Fruit fly (Drosophila melanogaster) whole organism, embryonic: Measurements from ENCODE around the gene TfIIFbeta.

Source experiments
- CG1024 ChIP-seq: fragments of 200-800 bp; sonication (Bioruptor generic); IDR thresholded peaks from 2 replicates; pipeline ENCODE4 v1.3.6; 2022; ENCODE audit warnings: missing biosample characterization, missing genetic modification characterization
- CG10959 ChIP-seq: fragments of 200-800 bp; sonication (Bioruptor generic); IDR thresholded peaks from 2 replicates; pipeline ENCODE4 v1.3.6; 2022; ENCODE audit warnings: missing biosample characterization, missing genetic modification characterization
- CG11456 ChIP-seq: fragments of 200-800 bp; sonication (Bioruptor generic); IDR thresholded peaks from 3 replicates; pipeline ENCODE4 v1.3.6; 2022; ENCODE audit warnings: missing biosample characterization, missing genetic modification characterization
- CG11723 ChIP-seq: fragments of 200-800 bp; sonication (Bioruptor generic); optimal IDR thresholded peaks from 2 replicates; lab custom pipeline; 2017; ENCODE audit warnings: missing biosample characterization, mild to moderate bottlenecking, missing genetic modification characterization
- CG16863 ChIP-seq: fragments of 200-800 bp; sonication (Bioruptor generic); optimal IDR thresholded peaks from 3 replicates; lab custom pipeline; 2016; ENCODE audit warnings: missing biosample characterization, missing genetic modification characterization
- CG17328 ChIP-seq: fragments of 200-800 bp; sonication (Bioruptor generic); IDR thresholded peaks from 2 replicates; pipeline ENCODE4 v1.3.6; 2022; ENCODE audit warnings: missing biosample characterization, missing genetic modification characterization
- CG18764 ChIP-seq: fragments of 200-800 bp; sonication (Bioruptor generic); optimal IDR thresholded peaks from 3 replicates; lab custom pipeline; 2016; ENCODE audit warnings: missing biosample characterization, missing genetic modification characterization
- CG2129 ChIP-seq: fragments of 200-800 bp; sonication (Bioruptor generic); IDR thresholded peaks from 2 replicates; pipeline ENCODE4 v1.3.6; 2022; ENCODE audit warnings: missing biosample characterization, missing genetic modification characterization; ENCODE audit not compliant: partially characterized antibody
- CG2202 ChIP-seq: fragments of 200-800 bp; sonication (Bioruptor generic); optimal IDR thresholded peaks from 2 replicates; lab custom pipeline; 2018; ENCODE audit warnings: missing biosample characterization, mild to moderate bottlenecking, missing genetic modification characterization
- CG30403 ChIP-seq: fragments of 200-800 bp; sonication (Bioruptor generic); optimal IDR thresholded peaks from 3 replicates; lab custom pipeline; 2016; ENCODE audit warnings: missing biosample characterization, missing genetic modification characterization
- CG3407 ChIP-seq: fragments of 200-800 bp; sonication (Bioruptor generic); optimal IDR thresholded peaks from 2 replicates; lab custom pipeline; 2018; ENCODE audit warnings: missing biosample characterization, mild to moderate bottlenecking, missing genetic modification characterization
- CG3995 ChIP-seq: fragments of 200-800 bp; sonication (Bioruptor generic); optimal IDR thresholded peaks from 3 replicates; lab custom pipeline; 2016; ENCODE audit warnings: missing biosample characterization, missing genetic modification characterization
- CG4328 ChIP-seq: fragments of 200-800 bp; sonication (Bioruptor generic); optimal IDR thresholded peaks from 3 replicates; lab custom pipeline; 2017; ENCODE audit warnings: missing biosample characterization, missing genetic modification reagents, missing genetic modification characterization
- CG5953 ChIP-seq: fragments of 200-800 bp; sonication (Bioruptor generic); IDR thresholded peaks from 2 replicates; pipeline ENCODE4 v1.3.6; 2022; ENCODE audit warnings: missing biosample characterization, missing genetic modification characterization
- CG7786 ChIP-seq: fragments of 200-800 bp; sonication (Bioruptor generic); optimal IDR thresholded peaks from 2 replicates; lab custom pipeline; 2016; ENCODE audit warnings: missing biosample characterization, missing genetic modification characterization
- CG8281 ChIP-seq: fragments of 200-800 bp; sonication (Bioruptor generic); optimal IDR thresholded peaks from 2 replicates; lab custom pipeline; 2018; ENCODE audit warnings: missing biosample characterization, mild to moderate bottlenecking, missing genetic modification characterization, moderate library complexity
- CkIIα-i1 ChIP-seq: fragments of 200-800 bp; sonication (Bioruptor generic); IDR thresholded peaks from 2 replicates; pipeline ENCODE4 v1.3.6; 2022; ENCODE audit warnings: missing biosample characterization, missing genetic modification characterization
- Dll ChIP-seq: fragments of 200-800 bp; sonication (Bioruptor generic); IDR thresholded peaks from 4 replicates; pipeline ENCODE4 v1.3.6; 2022; ENCODE audit warnings: missing biosample characterization, missing genetic modification characterization; ENCODE audit not compliant: partially characterized antibody
- Doc3 ChIP-seq: fragments of 200-800 bp; sonication (Bioruptor generic); IDR thresholded peaks from 3 replicates; pipeline ENCODE4 v1.3.6; 2022; ENCODE audit warnings: missing biosample characterization, missing genetic modification characterization; ENCODE audit not compliant: partially characterized antibody
- Drgx ChIP-seq: fragments of 200-800 bp; sonication (Bioruptor generic); IDR thresholded peaks from 2 replicates; pipeline ENCODE4 v1.3.6; 2022; ENCODE audit warnings: missing biosample characterization, missing genetic modification characterization
- E2f2 ChIP-seq: fragments of 200-800 bp; sonication (Bioruptor generic); IDR thresholded peaks from 2 replicates; pipeline ENCODE4 v1.3.6; 2022; ENCODE audit warnings: missing biosample characterization, missing genetic modification characterization
- Ets97D ChIP-seq: fragments of 200-800 bp; sonication (Bioruptor generic); optimal IDR thresholded peaks from 3 replicates; lab custom pipeline; 2016; ENCODE audit warnings: missing biosample characterization, missing genetic modification characterization
- H2.0 ChIP-seq: fragments of 200-800 bp; sonication (Bioruptor generic); IDR thresholded peaks from 2 replicates; pipeline ENCODE4 v1.3.6; 2022; ENCODE audit warnings: missing biosample characterization, missing genetic modification characterization
- Jarid2 ChIP-seq: fragments of 200-800 bp; sonication (Bioruptor generic); optimal IDR thresholded peaks from 3 replicates; lab custom pipeline; 2017; ENCODE audit warnings: mild to moderate bottlenecking, missing biosample characterization, missing genetic modification reagents, missing genetic modification characterization
- Kr ChIP-seq: fragments of 200-800 bp; sonication (Bioruptor generic); optimal IDR thresholded peaks from 2 replicates; lab custom pipeline; 2017; ENCODE audit warnings: missing biosample characterization, mild to moderate bottlenecking, missing genetic modification characterization
- NK7.1 ChIP-seq: fragments of 200-800 bp; sonication (Bioruptor generic); optimal IDR thresholded peaks from 3 replicates; lab custom pipeline; 2016; ENCODE audit warnings: missing biosample characterization, missing genetic modification characterization
- Nf-YA ChIP-seq: fragments of 200-800 bp; sonication (Bioruptor generic); IDR thresholded peaks from 2 replicates; pipeline ENCODE4 v1.3.6; 2022; ENCODE audit warnings: missing biosample characterization, missing genetic modification characterization
- NfI ChIP-seq: fragments of 200-800 bp; sonication (Bioruptor generic); optimal IDR thresholded peaks from 3 replicates; lab custom pipeline; 2018; ENCODE audit warnings: missing biosample characterization, mild to moderate bottlenecking, missing genetic modification characterization, moderate library complexity
- Ravus ChIP-seq: fragments of 200-800 bp; sonication (Bioruptor generic); IDR thresholded peaks from 2 replicates; pipeline ENCODE4 v1.3.6; 2022; ENCODE audit warnings: missing biosample characterization, missing genetic modification characterization
- Sry-β ChIP-seq: fragments of 200-800 bp; sonication (Bioruptor generic); optimal IDR thresholded peaks from 2 replicates; lab custom pipeline; 2018; ENCODE audit warnings: missing biosample characterization, mild to moderate bottlenecking, missing genetic modification characterization, moderate library complexity
- Sry-δ ChIP-seq: fragments of 200-800 bp; sonication (Bioruptor generic); optimal IDR thresholded peaks from 2 replicates; lab custom pipeline; 2016; ENCODE audit warnings: missing biosample characterization, missing genetic modification characterization
- Usf ChIP-seq: fragments of 200-800 bp; sonication (Bioruptor generic); optimal IDR thresholded peaks from 2 replicates; lab custom pipeline; 2017; ENCODE audit warnings: missing genotype, missing biosample characterization, missing genetic modification characterization
- ap ChIP-seq: fragments of 200-800 bp; sonication (Bioruptor generic); IDR thresholded peaks from 2 replicates; pipeline ENCODE4 v1.3.6; 2022; ENCODE audit warnings: missing biosample characterization, missing genetic modification characterization
- cas ChIP-seq: fragments of 200-800 bp; sonication (Bioruptor generic); IDR thresholded peaks from 2 replicates; pipeline ENCODE4 v1.3.6; 2022; ENCODE audit warnings: missing biosample characterization, missing genetic modification characterization
- chm ChIP-seq: fragments of 200-800 bp; sonication (Bioruptor generic); IDR thresholded peaks from 2 replicates; pipeline ENCODE4 v1.3.6; 2022; ENCODE audit warnings: missing biosample characterization, missing genetic modification characterization
- dm ChIP-seq: fragments of 200-800 bp; sonication (Bioruptor generic); optimal IDR thresholded peaks from 3 replicates; lab custom pipeline; 2016; ENCODE audit warnings: missing biosample characterization, missing genetic modification characterization
- dmrt99B ChIP-seq: fragments of 200-800 bp; sonication (Bioruptor generic); optimal IDR thresholded peaks from 2 replicates; lab custom pipeline; 2018; ENCODE audit warnings: missing biosample characterization, mild to moderate bottlenecking, missing genetic modification characterization, moderate library complexity
- esg ChIP-seq: fragments of 200-800 bp; sonication (Bioruptor generic); conservative IDR thresholded peaks from 2 replicates; pipeline ENCODE4 v1.3.6; 2022; ENCODE audit warnings: missing biosample characterization, missing genetic modification characterization
- exex ChIP-seq: fragments of 200-800 bp; sonication (Bioruptor generic); optimal IDR thresholded peaks from 4 replicates; lab custom pipeline; 2018; ENCODE audit warnings: missing biosample characterization, mild to moderate bottlenecking, missing genetic modification characterization, moderate library complexity
- fd102C ChIP-seq: fragments of 200-800 bp; sonication (Bioruptor generic); optimal IDR thresholded peaks from 2 replicates; lab custom pipeline; 2018; ENCODE audit warnings: missing biosample characterization, mild to moderate bottlenecking, missing genetic modification characterization, moderate library complexity
- fd3F ChIP-seq: fragments of 200-800 bp; sonication (Bioruptor generic); optimal IDR thresholded peaks from 2 replicates; lab custom pipeline; 2018; ENCODE audit warnings: missing biosample characterization, mild to moderate bottlenecking, missing genetic modification characterization, moderate library complexity
- jigr1 ChIP-seq: fragments of 200-800 bp; sonication (Bioruptor generic); IDR thresholded peaks from 3 replicates; pipeline ENCODE4 v1.3.6; 2022; ENCODE audit warnings: missing biosample characterization, missing genetic modification characterization
- luna ChIP-seq: fragments of 200-800 bp; sonication (Bioruptor generic); optimal IDR thresholded peaks from 2 replicates; lab custom pipeline; 2016; ENCODE audit warnings: missing biosample characterization, missing genetic modification characterization
- mam ChIP-seq: fragments of 200-800 bp; sonication (Bioruptor generic); optimal IDR thresholded peaks from 3 replicates; lab custom pipeline; 2016; ENCODE audit warnings: missing biosample characterization, missing genetic modification characterization
- odd ChIP-seq: fragments of 200-800 bp; sonication (Bioruptor generic); optimal IDR thresholded peaks from 2 replicates; lab custom pipeline; 2017; ENCODE audit warnings: missing biosample characterization, mild to moderate bottlenecking, missing genetic modification characterization
- org-1 ChIP-seq: fragments of 200-800 bp; sonication (Bioruptor generic); optimal IDR thresholded peaks from 2 replicates; lab custom pipeline; 2017; ENCODE audit warnings: missing biosample characterization, missing genetic modification characterization
- pan ChIP-seq, 4 experiments: fragments of >200 bp in 3 of 4; fragments of 200-800 bp in 1 of 4; sonication (Bioruptor generic) in 1 of 4; optimal IDR thresholded peaks in 3 of 4; IDR thresholded peaks in 1 of 4; 2 replicates each; pipeline versions ENCODE4 v1.3.6 to Lab custom; 2017 to 2022; ENCODE audit warnings: missing biosample characterization in 2 of 4, missing genetic modification characterization in 2 of 4, mixed read lengths in 1 of 4
- pita ChIP-seq: fragments of 200-800 bp; sonication (Bioruptor generic); optimal IDR thresholded peaks from 2 replicates; lab custom pipeline; 2017; ENCODE audit warnings: missing biosample characterization, mild to moderate bottlenecking, missing genetic modification characterization
- ranshi ChIP-seq: fragments of 200-800 bp; sonication (Bioruptor generic); IDR thresholded peaks from 2 replicates; pipeline ENCODE4 v1.3.6; 2022; ENCODE audit warnings: missing biosample characterization, missing genetic modification characterization
- row ChIP-seq: fragments of 200-800 bp; sonication (Bioruptor generic); IDR thresholded peaks from 3 replicates; pipeline ENCODE4 v1.3.6; 2022; ENCODE audit warnings: missing biosample characterization, missing genetic modification characterization
- sob ChIP-seq: fragments of 200-800 bp; sonication (Bioruptor generic); IDR thresholded peaks from 2 replicates; pipeline ENCODE4 v1.3.6; 2022; ENCODE audit warnings: missing biosample characterization, missing genetic modification characterization

Gene TfIIFbeta

dm6 chr3R:10784058-10784499 is 16.5 kb upstream of the TfIIFbeta start, which contains the start of the genes mRpL37 and Rbp1 (continued):
- no peak for TF ChIP-seq fd102C (GFP tag; lab: Kevin White, UChicago)
- peak; percentile 23 for TF ChIP-seq CG2202
- TF ChIP-seq CG11723 = peak; percentile 19
- no peak for TF ChIP-seq CG5953 (GFP tag; lab: Robert Waterston, UW)
- peak; percentile 57 for TF ChIP-seq CG18764 (GFP tag; lab: Kevin White, UChicago)
- TF ChIP-seq CG16863 = peak; percentile 23
- no peak for TF ChIP-seq exex (tag; lab: Kevin White, UChicago)
- no peak for TF ChIP-seq pan (optimal IDR thresholded peaks at IDR 0.05; lab: Kevin White, UChicago)
- TF ChIP-seq pan (GFP tag; optimal IDR thresholded peaks at IDR 0.05 in 1 of 2, IDR thresholded peaks at IDR 0.05 in 1 of 2) = no peak
- peak; percentile 47 for TF ChIP-seq esg (GFP tag; lab: Robert Waterston, UW)
- TF ChIP-seq sob (GFP tag; lab: Robert Waterston, UW) = peak; percentile 91
- TF ChIP-seq mam = peak; percentile 76
- TF ChIP-seq Doc3 (GFP tag; lab: Robert Waterston, UW) = peak; percentile 84
- TF ChIP-seq Usf = peak; percentile 51
- peak; percentile 85 for TF ChIP-seq Sry-δ
- TF ChIP-seq dm (GFP tag; lab: Kevin White, UChicago) = no peak
- peak; percentile 98 for TF ChIP-seq CG2129 (GFP tag; lab: Robert Waterston, UW)
- TF ChIP-seq NK7.1 (GFP tag; lab: Kevin White, UChicago) = no peak
- no peak for TF ChIP-seq CG17328
- TF ChIP-seq Nf-YA (GFP tag; lab: Robert Waterston, UW) = no peak
- peak; percentile 72 for TF ChIP-seq Sry-β
- peak; percentile 71 for TF ChIP-seq NfI (GFP tag; lab: Kevin White, UChicago)
- TF ChIP-seq jigr1 (GFP tag; lab: Robert Waterston, UW) = peak; percentile 66; the same call in 2 of the 3 replicates
- peak; percentile 97 for TF ChIP-seq Dll (GFP tag; lab: Robert Waterston, UW)
- TF ChIP-seq CG11456 (GFP tag; lab: Robert Waterston, UW) = peak; percentile 84
- TF ChIP-seq H2.0 (GFP tag; lab: Robert Waterston, UW) = no peak
- TF ChIP-seq chm (GFP tag; lab: Robert Waterston, UW) = no peak
- no peak for TF ChIP-seq ap
- TF ChIP-seq row (GFP tag; lab: Robert Waterston, UW) = peak; percentile 97
- no peak for TF ChIP-seq luna (GFP tag; lab: Kevin White, UChicago)
- TF ChIP-seq ranshi (GFP tag; lab: Robert Waterston, UW) = peak; percentile 66; the same call in 1 of the 2 replicates
- TF ChIP-seq fd3F (GFP tag; lab: Kevin White, UChicago) = peak; percentile 66
- no peak for TF ChIP-seq pita
- no peak for TF ChIP-seq CG1024 (GFP tag; lab: Robert Waterston, UW)
- TF ChIP-seq Jarid2 = no peak
- TF ChIP-seq CG7786 (GFP tag; lab: Kevin White, UChicago) = peak; percentile 33
- no peak for TF ChIP-seq odd
- no peak; the same call in 1 of the 2 replicates for TF ChIP-seq Ravus (GFP tag; lab: Robert Waterston, UW)
- TF ChIP-seq CkIIα-i1 (GFP tag; lab: Robert Waterston, UW) = no peak
- no peak for TF ChIP-seq Drgx
- TF ChIP-seq CG3407 (GFP tag; lab: Kevin White, UChicago) = no peak
- TF ChIP-seq cas (GFP tag; lab: Robert Waterston, UW) = no peak
- peak; percentile 57 for TF ChIP-seq E2f2
- TF ChIP-seq Ets97D = peak; percentile 54
- TF ChIP-seq CG10959 = no peak
- TF ChIP-seq org-1 (GFP tag; lab: Kevin White, UChicago) = no peak
- peak; percentile 91 for TF ChIP-seq CG30403 (GFP tag; lab: Kevin White, UChicago)
- TF ChIP-seq Kr (GFP tag; lab: Kevin White, UChicago) = no peak
- peak; percentile 72 for TF ChIP-seq CG4328 (GFP tag; lab: Kevin White, UChicago)
- TF ChIP-seq CG8281 = no peak
- no peak for TF ChIP-seq dmrt99B
- peak; percentile 98 for TF ChIP-seq CG3995 (GFP tag; lab: Kevin White, UChicago)
